Worm (Caenorhabditis elegans) whole organism, young adult: ENCODE measurements around the gene str-148.

Experiments
- B0019.2 ChIP-seq: fragments of 200-800 bp; sonication (Bioruptor generic); conservative IDR thresholded peaks from 2 replicates; pipeline ENCODE4 v1.3.6; 2022; ENCODE audit warnings: missing genetic modification reagents, missing genetic modification characterization, missing compliant biosample characterization
- B0035.1 ChIP-seq: sonication (generic microtip); optimal IDR thresholded peaks from 2 replicates; lab custom pipeline; 2016; ENCODE audit warnings: missing genetic modification characterization, mild to moderate bottlenecking, missing compliant biosample characterization, missing genotype, missing genetic modification reagents
- F22D6.2 ChIP-seq: sonication (generic microtip); optimal IDR thresholded peaks from 2 replicates; lab custom pipeline; 2016; ENCODE audit warnings: mild to moderate bottlenecking, missing genetic modification characterization, missing compliant biosample characterization
- F23B12.7 ChIP-seq: sonication (generic microtip); optimal IDR thresholded peaks from 2 replicates; lab custom pipeline; 2017; ENCODE audit warnings: missing genetic modification characterization, mild to moderate bottlenecking, missing compliant biosample characterization, antibody characterized with exemption, moderate library complexity; ENCODE audit not compliant: insufficient read depth
- F49E8.2 ChIP-seq: sonication (generic microtip); optimal IDR thresholded peaks from 3 replicates; lab custom pipeline; 2017; ENCODE audit warnings: missing genetic modification characterization, mild to moderate bottlenecking, missing compliant biosample characterization, antibody characterized with exemption, moderate library complexity; ENCODE audit not compliant: insufficient read depth
- F52B5.7 ChIP-seq: sonication (generic microtip); optimal IDR thresholded peaks from 2 replicates; lab custom pipeline; 2016; ENCODE audit warnings: mild to moderate bottlenecking, missing genetic modification characterization, missing compliant biosample characterization
- F55B11.4 ChIP-seq: sonication (generic microtip); optimal IDR thresholded peaks from 2 replicates; lab custom pipeline; 2016; ENCODE audit warnings: missing compliant biosample characterization, missing genetic modification characterization, borderline replicate concordance; ENCODE audit not compliant: insufficient read depth
- T07F8.4 ChIP-seq: sonication (generic microtip); optimal IDR thresholded peaks from 2 replicates; lab custom pipeline; 2016; ENCODE audit warnings: mild to moderate bottlenecking, missing genetic modification characterization, moderate library complexity, missing compliant biosample characterization
- Y53F4B.3 ChIP-seq: fragments of 200-800 bp; sonication (Bioruptor generic); IDR thresholded peaks from 2 replicates; pipeline ENCODE4 v1.3.6; 2022; ENCODE audit warnings: missing genetic modification reagents, missing genetic modification characterization, missing compliant biosample characterization
- Y53G8AR.9 ChIP-seq: fragments of 200-800 bp; sonication (Bioruptor generic); conservative IDR thresholded peaks from 2 replicates; pipeline ENCODE4 v1.3.6; 2022; ENCODE audit warnings: missing genetic modification reagents, missing genetic modification characterization, missing compliant biosample characterization
- Y67H2A.10 ChIP-seq: fragments of 200-800 bp; sonication (Bioruptor generic); conservative IDR thresholded peaks from 2 replicates; pipeline ENCODE4 v1.3.6; 2022; ENCODE audit warnings: missing genetic modification reagents, missing genetic modification characterization, missing compliant biosample characterization
- Y95B8A.8 ChIP-seq: fragments of 200-800 bp; sonication (Bioruptor generic); IDR thresholded peaks from 2 replicates; pipeline ENCODE4 v1.3.6; 2022; ENCODE audit warnings: missing genetic modification reagents, missing genetic modification characterization, missing compliant biosample characterization
- attf-3 ChIP-seq: fragments of 200-800 bp; sonication (Bioruptor generic); conservative IDR thresholded peaks from 2 replicates; pipeline ENCODE4 v1.3.6; 2022; ENCODE audit warnings: missing genetic modification reagents, missing genetic modification characterization, missing compliant biosample characterization
- attf-5 ChIP-seq: fragments of 200-800 bp; sonication (Bioruptor generic); optimal IDR thresholded peaks from 2 replicates; lab custom pipeline; 2018; ENCODE audit warnings: mild to moderate bottlenecking, missing genetic modification characterization, missing compliant biosample characterization
- attf-6 ChIP-seq: fragments of 200-800 bp; sonication (Bioruptor generic); IDR thresholded peaks from 2 replicates; pipeline ENCODE4 v1.3.6; 2022; ENCODE audit warnings: missing genetic modification reagents, missing genetic modification characterization, missing compliant biosample characterization
- bed-1 ChIP-seq: fragments of 200-800 bp; sonication (Bioruptor generic); IDR thresholded peaks from 2 replicates; pipeline ENCODE4 v1.3.6; 2022; ENCODE audit warnings: missing genetic modification reagents, missing genetic modification characterization, missing compliant biosample characterization
- ceh-79 ChIP-seq: sonication (generic microtip); optimal IDR thresholded peaks from 2 replicates; lab custom pipeline; 2017; ENCODE audit warnings: mild to moderate bottlenecking, missing genetic modification characterization, missing compliant biosample characterization
- chd-7 ChIP-seq: sonication (generic microtip); optimal IDR thresholded peaks from 2 replicates; lab custom pipeline; 2016; ENCODE audit warnings: mild to moderate bottlenecking, missing genetic modification characterization, moderate library complexity, missing compliant biosample characterization
- die-1 ChIP-seq: sonication (generic microtip); optimal IDR thresholded peaks from 2 replicates; lab custom pipeline; 2016; ENCODE audit warnings: missing genotype, mild to moderate bottlenecking, missing genetic modification characterization, missing compliant biosample characterization
- gei-17 ChIP-seq: fragments of 200-800 bp; sonication (Bioruptor generic); optimal IDR thresholded peaks from 2 replicates; lab custom pipeline; 2018; ENCODE audit warnings: mild to moderate bottlenecking, missing genetic modification characterization, missing compliant biosample characterization
- hlh-12 ChIP-seq: sonication (generic microtip); optimal IDR thresholded peaks from 2 replicates; lab custom pipeline; 2016; ENCODE audit warnings: missing genetic modification characterization, missing compliant biosample characterization
- hrde-1 ChIP-seq: sonication (generic microtip); optimal IDR thresholded peaks from 2 replicates; lab custom pipeline; 2016; ENCODE audit warnings: missing genetic modification characterization, mild to moderate bottlenecking, missing compliant biosample characterization, moderate library complexity, missing genotype, missing genetic modification reagents, borderline replicate concordance
- hsf-1 ChIP-seq: fragments of 200-800 bp; sonication (Bioruptor generic); IDR thresholded peaks from 2 replicates; pipeline ENCODE4 v1.3.6; 2022; ENCODE audit warnings: missing genetic modification reagents, missing genetic modification characterization, missing compliant biosample characterization
- let-607 ChIP-seq, 2 experiments: fragments of 200-800 bp in 1 of 2; sonication (Bioruptor generic) in 1 of 2; sonication (generic microtip) in 1 of 2; optimal IDR thresholded peaks; 2 replicates each; lab custom pipeline; 2016 to 2018; ENCODE audit warnings: mild to moderate bottlenecking in 2 of 2, missing compliant biosample characterization in 2 of 2, missing genetic modification characterization in 2 of 2, moderate library complexity in 2 of 2, missing genotype in 1 of 2
- madf-3 ChIP-seq: fragments of 200-800 bp; sonication (Bioruptor generic); IDR thresholded peaks from 2 replicates; pipeline ENCODE4 v1.3.6; 2022; ENCODE audit warnings: missing genetic modification reagents, missing genetic modification characterization, missing compliant biosample characterization
- madf-6 ChIP-seq: fragments of 200-800 bp; sonication (Bioruptor generic); IDR thresholded peaks from 2 replicates; pipeline ENCODE4 v1.3.6; 2022; ENCODE audit warnings: missing genetic modification reagents, missing genetic modification characterization, missing compliant biosample characterization
- mel-28 ChIP-seq: sonication (generic microtip); optimal IDR thresholded peaks from 2 replicates; lab custom pipeline; 2016; ENCODE audit warnings: borderline replicate concordance, mild to moderate bottlenecking, missing genetic modification characterization, missing compliant biosample characterization
- mes-4 ChIP-seq: sonication (generic microtip); optimal IDR thresholded peaks from 2 replicates; lab custom pipeline; 2016; ENCODE audit warnings: missing genotype, missing genetic modification characterization, missing compliant biosample characterization
- nhr-80 ChIP-seq: sonication (generic microtip); optimal IDR thresholded peaks from 2 replicates; lab custom pipeline; 2016; ENCODE audit warnings: missing genetic modification characterization, missing compliant biosample characterization
- pha-4 ChIP-seq: fragments of 150-350 bp; sonication (generic microtip); optimal IDR thresholded peaks from 2 replicates; lab custom pipeline; 2014; ENCODE audit warnings: missing biosample characterization, missing genetic modification reagents, missing genetic modification characterization
- rcor-1 ChIP-seq: fragments of 200-800 bp; sonication (Bioruptor generic); IDR thresholded peaks from 2 replicates; pipeline ENCODE4 v1.3.6; 2022; ENCODE audit warnings: missing genetic modification reagents, missing genetic modification characterization, missing compliant biosample characterization
- rec-8 ChIP-seq, 2 experiments: sonication (generic microtip); optimal IDR thresholded peaks; 2 replicates each; lab custom pipeline; 2016; ENCODE audit warnings: mild to moderate bottlenecking in 2 of 2, missing genetic modification characterization in 2 of 2, missing genetic modification reagents in 2 of 2, missing genotype in 2 of 2, missing biosample characterization in 1 of 2, missing compliant biosample characterization in 1 of 2, moderate library complexity in 1 of 2
- repo-1 ChIP-seq: sonication (generic microtip); optimal IDR thresholded peaks from 2 replicates; lab custom pipeline; 2017; ENCODE audit warnings: mild to moderate bottlenecking, missing genetic modification characterization, missing compliant biosample characterization
- sdz-38 ChIP-seq: sonication (generic microtip); optimal IDR thresholded peaks from 2 replicates; lab custom pipeline; 2016; ENCODE audit warnings: missing genotype, missing genetic modification characterization, missing compliant biosample characterization
- snpc-1.1 ChIP-seq: sonication (generic microtip); optimal IDR thresholded peaks from 2 replicates; lab custom pipeline; 2017; ENCODE audit warnings: missing genetic modification characterization, mild to moderate bottlenecking, missing compliant biosample characterization, antibody characterized with exemption, moderate library complexity, missing genotype, missing genetic modification reagents; ENCODE audit not compliant: insufficient read depth
- snpc-1.3 ChIP-seq: sonication (generic microtip); optimal IDR thresholded peaks from 2 replicates; lab custom pipeline; 2017; ENCODE audit warnings: missing genetic modification characterization, mild to moderate bottlenecking, missing compliant biosample characterization, antibody characterized with exemption, moderate library complexity, missing genotype, missing genetic modification reagents; ENCODE audit not compliant: insufficient read depth
- somi-1 ChIP-seq: fragments of 200-800 bp; sonication (Bioruptor generic); optimal IDR thresholded peaks from 2 replicates; lab custom pipeline; 2018; ENCODE audit warnings: mild to moderate bottlenecking, missing genetic modification characterization, missing compliant biosample characterization
- ztf-28 ChIP-seq: fragments of 200-800 bp; sonication (Bioruptor generic); IDR thresholded peaks from 2 replicates; pipeline ENCODE4 v1.3.6; 2022; ENCODE audit warnings: missing genetic modification reagents, missing genetic modification characterization, missing compliant biosample characterization
- ztf-3 ChIP-seq: fragments of 200-800 bp; sonication (Bioruptor generic); optimal IDR thresholded peaks from 2 replicates; lab custom pipeline; 2018; ENCODE audit warnings: mild to moderate bottlenecking, missing genetic modification characterization, missing compliant biosample characterization

Gene str-148

ce11 chrII:1070875-1071274, 25.1 kb downstream of the str-148 start, which contains the start of gene K02E7.12:
Gene K02E7.12, plus strand, starts transcription at chrII:1071175.
- TF ChIP-seq attf-5 (GFP tag; lab: Kevin White, UChicago) (no peak), T07F8.4 (tag; lab: Kevin White, UChicago) (no peak), madf-3 (GFP tag; lab: Robert Waterston, UW) (no peak), rcor-1 (no peak)
- TF ChIP-seq, all 124 proteins: peak for 0

- TF ChIP-seq ztf-3 (GFP tag; lab: Kevin White, UChicago), result no peak
- TF ChIP-seq hlh-12 (tag; lab: Kevin White, UChicago), result no peak
- TF ChIP-seq ceh-79 (tag; lab: Kevin White, UChicago), result no peak
- TF ChIP-seq nhr-80 (tag; lab: Kevin White, UChicago), result no peak
- TF ChIP-seq attf-6, result no peak
- no peak for TF ChIP-seq B0035.1 (tag; lab: Kevin White, UChicago)
- TF ChIP-seq hrde-1 (tag; lab: Kevin White, UChicago), result no peak
- no peak for TF ChIP-seq gei-17 (GFP tag; lab: Kevin White, UChicago)
- no peak for TF ChIP-seq attf-3 (GFP tag; lab: Robert Waterston, UW)
- TF ChIP-seq B0019.2, result no peak
- TF ChIP-seq madf-6 (GFP tag; lab: Robert Waterston, UW), result no peak
- no peak for TF ChIP-seq F22D6.2 (tag; lab: Kevin White, UChicago)
- no peak for TF ChIP-seq sdz-38 (tag; lab: Kevin White, UChicago)
- no peak for TF ChIP-seq Y67H2A.10 (GFP tag; lab: Robert Waterston, UW)
- TF ChIP-seq let-607 (tag; optimal IDR thresholded peaks at IDR 0.05; lab: Kevin White, UChicago), result no peak
- no peak for TF ChIP-seq mel-28
- no peak for TF ChIP-seq F23B12.7 (tag; lab: Kevin White, UChicago)
- no peak for TF ChIP-seq bed-1 (GFP tag; lab: Robert Waterston, UW)
- TF ChIP-seq F49E8.2 (tag; lab: Kevin White, UChicago), result no peak
Measured at ce11 chrII:1071432-1071831, 25.6 kb downstream of the str-148 start.

ce11 chrII:1072106-1072505, 26.3 kb downstream of the str-148 start, which contains the start of gene K02E7.4:
Gene K02E7.4, plus strand, starts transcription at chrII:1072406.
- TF ChIP-seq snpc-1.3 (tag; lab: Kevin White, UChicago), result no peak
- TF ChIP-seq Y95B8A.8 (GFP tag; lab: Robert Waterston, UW), result no peak
- no peak for TF ChIP-seq mel-28
- TF ChIP-seq F52B5.7, result no peak
- no peak for TF ChIP-seq hsf-1
- no peak for TF ChIP-seq rec-8 (tag; optimal IDR thresholded peaks at IDR 0.05; lab: Kevin White, UChicago)
- TF ChIP-seq mes-4 (tag; lab: Kevin White, UChicago), result no peak
- TF ChIP-seq Y53F4B.3 (GFP tag; lab: Robert Waterston, UW), result no peak
- TF ChIP-seq madf-6 (GFP tag; lab: Robert Waterston, UW), result no peak
- no peak for TF ChIP-seq Y53G8AR.9
- no peak for TF ChIP-seq pha-4
- TF ChIP-seq snpc-1.1, result no peak
- TF ChIP-seq B0019.2, result no peak

ce11 chrII:1075424-1075823, 29.6 kb downstream of the str-148 start, which contains the start of gene K02E7.11:
Gene K02E7.11, minus strand, starts transcription at chrII:1075524.
- no peak for TF ChIP-seq chd-7
- TF ChIP-seq die-1 (tag; lab: Kevin White, UChicago), result no peak
- no peak for TF ChIP-seq F55B11.4
- TF ChIP-seq somi-1 (GFP tag; lab: Kevin White, UChicago), result no peak
- no peak for TF ChIP-seq ztf-28 (GFP tag; lab: Robert Waterston, UW)
- no peak for TF ChIP-seq repo-1 (tag; lab: Kevin White, UChicago)
- TF ChIP-seq B0019.2, result no peak
- no peak for TF ChIP-seq attf-3 (GFP tag; lab: Robert Waterston, UW)
